Fruit fly (Drosophila melanogaster) S2 (cell line): ENCODE measurements around the gene CanA-14F.

Experiments used
- CG8478 ChIP-seq: fragments of >200 bp; optimal IDR thresholded peaks from 2 replicates; lab custom pipeline; 2018
- CTCF ChIP-seq, 2 experiments: fragments of >200 bp; optimal IDR thresholded peaks; 2 replicates each; lab custom pipeline; 2018

DNA sequence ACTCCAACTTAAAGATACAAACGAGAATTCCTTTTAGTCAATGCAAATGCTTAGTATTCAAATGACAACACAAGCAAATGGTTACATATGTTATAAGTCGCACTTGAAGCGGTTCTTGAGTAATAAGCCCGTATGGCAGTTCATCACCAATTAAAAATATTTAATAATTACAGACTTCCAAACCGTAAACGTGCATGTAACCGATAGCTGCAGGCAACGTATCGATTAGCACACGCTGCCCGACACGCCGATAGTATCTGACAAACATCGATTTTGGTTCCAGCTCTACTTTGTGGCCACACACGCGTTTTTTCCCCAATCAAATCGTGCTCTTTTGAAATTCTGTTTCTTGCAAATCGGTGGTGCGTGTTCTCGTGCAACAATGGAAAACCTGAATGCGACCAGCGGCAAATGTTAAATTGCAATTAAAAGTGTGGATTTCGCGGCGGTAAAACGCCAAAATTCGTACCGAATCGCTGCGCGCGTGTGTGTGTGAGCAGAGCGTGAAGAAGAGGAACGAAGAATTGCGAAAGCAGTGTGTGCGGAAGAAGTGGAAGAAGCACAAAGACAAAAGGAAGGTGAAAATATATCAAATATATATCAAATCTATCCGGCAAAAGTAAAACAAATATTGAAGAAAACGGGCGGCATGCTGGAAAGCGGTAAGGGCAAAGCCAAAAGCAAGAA lies 12.1 kb upstream of the CanA-14F start, which contains the start of the genes CG9784 and Nup153:
- no peak for TF ChIP-seq CTCF (optimal IDR thresholded peaks at IDR 0.05; lab: Kevin White, UChicago)
- no peak for TF ChIP-seq CG8478
